Worm (Caenorhabditis elegans): Measurements from ENCODE around the gene mcm-10.

Gene mcm-10

ce11 chrIII:11287340-11287739 is 30.0 kb upstream of the mcm-10 start:
- TF ChIP-seq irx-1 (tag; optimal IDR thresholded peaks at IDR 0.05) (no peak), swsn-7 (tag; optimal IDR thresholded peaks at IDR 0.05) (no peak), efl-1 (optimal IDR thresholded peaks at IDR 0.05) (no peak), efl-1 (GFP tag; optimal IDR thresholded peaks at IDR 0.05 in 1 of 2) (peak in 1 of 2 experiments; percentile 89)

ce11 chrIII:11288295-11288694 is 29.1 kb upstream of the mcm-10 start:
- TF ChIP-seq grh-1 (GFP tag; IDR thresholded peaks at IDR 0.05): no peak
- no peak for TF ChIP-seq swsn-7 (tag; optimal IDR thresholded peaks at IDR 0.05)
- TF ChIP-seq mep-1 (tag; optimal IDR thresholded peaks at IDR 0.05): no peak
- peak; percentile 39 for TF ChIP-seq alr-1 (tag; optimal IDR thresholded peaks at IDR 0.05; ENCODE audit: borderline replicate concordance)
- no peak for TF ChIP-seq mdl-1 (tag; optimal IDR thresholded peaks at IDR 0.05)
- TF ChIP-seq nhr-28 (tag; optimal IDR thresholded peaks at IDR 0.05): no peak

ce11 chrIII:11289876-11290275 is 27.5 kb upstream of the mcm-10 start:
- TF ChIP-seq lsy-2 (tag; optimal IDR thresholded peaks at IDR 0.05) (no peak), sox-4 (tag; optimal IDR thresholded peaks at IDR 0.05) (no peak), pax-3 (tag; optimal IDR thresholded peaks at IDR 0.05) (no peak), nhr-12 (tag; optimal IDR thresholded peaks at IDR 0.05) (no peak), lin-15B (tag; optimal IDR thresholded peaks at IDR 0.05) (no peak), unc-30 (tag; optimal IDR thresholded peaks at IDR 0.05) (no peak), xbp-1 (tag; optimal IDR thresholded peaks at IDR 0.05) (no peak), ztf-4 (tag; optimal IDR thresholded peaks at IDR 0.05) (no peak), C16A3.4 (tag; optimal IDR thresholded peaks at IDR 0.05) (no peak), mdl-1 (tag; optimal IDR thresholded peaks at IDR 0.05) (no peak), efl-1 (optimal IDR thresholded peaks at IDR 0.05) (no peak), efl-1 (GFP tag; optimal IDR thresholded peaks at IDR 0.05 in 1 of 2) (no peak), lin-39 (tag; optimal IDR thresholded peaks at IDR 0.05) (no peak)

- peak; percentile 90 for TF ChIP-seq nhr-47 (tag; optimal IDR thresholded peaks at IDR 0.05)
- peak; percentile 66 for TF ChIP-seq snpc-4 (tag; optimal IDR thresholded peaks at IDR 0.05)
- TF ChIP-seq ama-1 (optimal IDR thresholded peaks at IDR 0.05): no peak
- TF ChIP-seq C34B4.2 (tag; optimal IDR thresholded peaks at IDR 0.05): no peak
- TF ChIP-seq nhr-84 (tag; optimal IDR thresholded peaks at IDR 0.05): no peak
- TF ChIP-seq irx-1 (tag; optimal IDR thresholded peaks at IDR 0.05): peak; percentile 90
- peak; percentile 73 for TF ChIP-seq unc-86 (tag; optimal IDR thresholded peaks at IDR 0.05)
- peak; percentile 82 for TF ChIP-seq fkh-8 (tag; optimal IDR thresholded peaks at IDR 0.05)
- TF ChIP-seq nhr-20 (tag; optimal IDR thresholded peaks at IDR 0.05): peak; percentile 83
- TF ChIP-seq dpl-1 (GFP tag; optimal IDR thresholded peaks at IDR 0.05): peak; percentile 87 to 91 (median 88)
- no peak for TF ChIP-seq nhr-28 (tag; optimal IDR thresholded peaks at IDR 0.05)
- TF ChIP-seq unc-98 (GFP tag; IDR thresholded peaks at IDR 0.05): peak; percentile 85
- no peak for TF ChIP-seq zag-1 (tag; optimal IDR thresholded peaks at IDR 0.05)
- TF ChIP-seq mab-9 (GFP tag; IDR thresholded peaks at IDR 0.05): peak; percentile 73
- peak; percentile 70 for TF ChIP-seq lin-15B (tag; optimal IDR thresholded peaks at IDR 0.05)
- TF ChIP-seq ztf-4 (tag; optimal IDR thresholded peaks at IDR 0.05): no peak
- TF ChIP-seq lsy-2 (tag; optimal IDR thresholded peaks at IDR 0.05): peak; percentile 77 to 78
- TF ChIP-seq fkh-10 (GFP tag; optimal IDR thresholded peaks at IDR 0.05): no peak
- no peak for TF ChIP-seq lin-14 (GFP tag; optimal IDR thresholded peaks at IDR 0.05)
- TF ChIP-seq ces-1 (GFP tag; optimal IDR thresholded peaks at IDR 0.05): no peak
- TF ChIP-seq F16B12.6 (tag; optimal IDR thresholded peaks at IDR 0.05): peak; percentile 57
- no peak for TF ChIP-seq unc-130 (tag; optimal IDR thresholded peaks at IDR 0.05)
- TF ChIP-seq ceh-63 (GFP tag; optimal IDR thresholded peaks at IDR 0.05): peak; percentile 19
- no peak for TF ChIP-seq unc-62 (GFP tag; optimal IDR thresholded peaks at IDR 0.05)
- TF ChIP-seq efl-1 (optimal IDR thresholded peaks at IDR 0.05): peak; percentile 82 to 89
- peak; percentile 91 to 98 for TF ChIP-seq efl-1 (GFP tag; optimal IDR thresholded peaks at IDR 0.05 in 1 of 2)
- TF ChIP-seq vab-15 (tag; optimal IDR thresholded peaks at IDR 0.05): peak; percentile 59
- TF ChIP-seq pax-3 (tag; optimal IDR thresholded peaks at IDR 0.05): peak; percentile 90
- peak; percentile 89 for TF ChIP-seq dsc-1 (tag; optimal IDR thresholded peaks at IDR 0.05)
- no peak for TF ChIP-seq grh-1 (GFP tag; IDR thresholded peaks at IDR 0.05)
- TF ChIP-seq C16A3.4 (tag; optimal IDR thresholded peaks at IDR 0.05): peak; percentile 9
- TF ChIP-seq snu-23 (GFP tag; optimal IDR thresholded peaks at IDR 0.05): peak; percentile 87
- TF ChIP-seq lin-35 (GFP tag; optimal IDR thresholded peaks at IDR 0.05): peak; percentile 90 to 91
- peak; percentile 78 for TF ChIP-seq nhr-19 (GFP tag; conservative IDR thresholded peaks at IDR 0.05)
- no peak for TF ChIP-seq fos-1 (tag; optimal IDR thresholded peaks at IDR 0.05)
- no peak for TF ChIP-seq zip-4 (GFP tag; optimal IDR thresholded peaks at IDR 0.05)
- TF ChIP-seq sox-4 (tag; optimal IDR thresholded peaks at IDR 0.05): peak; percentile 89
- TF ChIP-seq hpl-2 (GFP tag; optimal IDR thresholded peaks at IDR 0.05): no peak
- TF ChIP-seq elt-2 (tag; optimal IDR thresholded peaks at IDR 0.05): peak; percentile 45
Measured at ce11 chrIII:11290554-11290953, 26.8 kb upstream of the mcm-10 start, which contains the start of the genes gly-9, mib-1 and smc-3. gly-9 (minus strand) TSS chrIII:11290580. mib-1 (minus strand) TSS chrIII:11290676. smc-3 (plus strand) TSS chrIII:11290904.

All from whole organism, L1 larva.